Worm (Caenorhabditis elegans) whole organism, mixed stage, embryonic: ENCODE results near the gene fbxa-59.
A peak's percentile ranks its signal among the peaks of the same experiment; 100 is the strongest.

Source experiments
- bed-3 ChIP-seq: fragments of 200-800 bp; sonication (Bioruptor generic); optimal IDR thresholded peaks from 3 replicates; lab custom pipeline; 2018; ENCODE audit warnings: mild to moderate bottlenecking, missing genetic modification characterization, moderate library complexity, missing compliant biosample characterization
- blmp-1 ChIP-seq: fragments of 150-350 bp; optimal IDR thresholded peaks from 2 replicates; lab custom pipeline; 2014; ENCODE audit warnings: missing biosample characterization, missing genetic modification characterization
- ceh-39 ChIP-seq: fragments of 150-350 bp; optimal IDR thresholded peaks from 2 replicates; lab custom pipeline; 2014; ENCODE audit warnings: missing biosample characterization, missing genetic modification characterization
- ceh-43 ChIP-seq: fragments of 200-800 bp; sonication (Bioruptor generic); optimal IDR thresholded peaks from 2 replicates; lab custom pipeline; 2018; ENCODE audit warnings: mild to moderate bottlenecking, missing genetic modification characterization, moderate library complexity, missing compliant biosample characterization
- ceh-83 ChIP-seq: fragments of 200-800 bp; sonication (Bioruptor generic); optimal IDR thresholded peaks from 2 replicates; lab custom pipeline; 2018; ENCODE audit warnings: mild to moderate bottlenecking, missing genetic modification characterization, missing compliant biosample characterization
- ces-1 ChIP-seq: fragments of 150-350 bp; optimal IDR thresholded peaks from 2 replicates; lab custom pipeline; 2014; ENCODE audit warnings: missing biosample characterization, missing genetic modification reagents, missing genetic modification characterization
- elt-1 ChIP-seq: sonication (generic microtip); optimal IDR thresholded peaks from 2 replicates; lab custom pipeline; 2017; ENCODE audit warnings: missing genetic modification characterization, mild to moderate bottlenecking, missing compliant biosample characterization, antibody characterized with exemption, moderate library complexity, borderline replicate concordance; ENCODE audit not compliant: insufficient read depth
- elt-3 ChIP-seq: fragments of 150-350 bp; optimal IDR thresholded peaks from 2 replicates; lab custom pipeline; 2014; ENCODE audit warnings: missing biosample characterization, missing genetic modification characterization
- flh-1 ChIP-seq: fragments of 200-800 bp; sonication (Bioruptor generic); optimal IDR thresholded peaks from 2 replicates; lab custom pipeline; 2018; ENCODE audit warnings: mild to moderate bottlenecking, missing genetic modification characterization, moderate library complexity, missing compliant biosample characterization
- ham-2 ChIP-seq: fragments of 200-800 bp; sonication (Bioruptor generic); optimal IDR thresholded peaks from 2 replicates; lab custom pipeline; 2018; ENCODE audit warnings: mild to moderate bottlenecking, missing genetic modification characterization, missing compliant biosample characterization
- hlh-1 ChIP-seq: fragments of 150-350 bp; optimal IDR thresholded peaks from 2 replicates; lab custom pipeline; 2014; ENCODE audit warnings: missing biosample characterization, missing genetic modification reagents, missing genetic modification characterization
- lin-13 ChIP-seq: fragments of 150-350 bp; optimal IDR thresholded peaks from 2 replicates; lab custom pipeline; 2014; ENCODE audit warnings: missing biosample characterization, missing genetic modification characterization
- lsy-2 ChIP-seq: fragments of 150-350 bp; optimal IDR thresholded peaks from 2 replicates; lab custom pipeline; 2014; ENCODE audit warnings: missing biosample characterization, missing genetic modification characterization
- mab-5 ChIP-seq: fragments of 150-350 bp; optimal IDR thresholded peaks from 2 replicates; lab custom pipeline; 2014; ENCODE audit warnings: missing biosample characterization, missing genetic modification characterization
- mep-1 ChIP-seq: fragments of 150-350 bp; optimal IDR thresholded peaks from 2 replicates; lab custom pipeline; 2017; ENCODE audit warnings: missing biosample characterization, missing genetic modification reagents, missing genetic modification characterization, inconsistent platforms
- mls-2 ChIP-seq: sonication (generic microtip); optimal IDR thresholded peaks from 2 replicates; lab custom pipeline; 2016; ENCODE audit warnings: mild to moderate bottlenecking, missing genetic modification characterization, moderate library complexity, missing compliant biosample characterization
- nhr-12 ChIP-seq: fragments of 150-350 bp; optimal IDR thresholded peaks from 2 replicates; lab custom pipeline; 2014; ENCODE audit warnings: missing biosample characterization, missing genetic modification characterization
- nhr-2 ChIP-seq: fragments of 150-350 bp; optimal IDR thresholded peaks from 2 replicates; lab custom pipeline; 2014; ENCODE audit warnings: missing biosample characterization, missing genetic modification characterization
- nhr-237 ChIP-seq: fragments of 150-350 bp; optimal IDR thresholded peaks from 2 replicates; lab custom pipeline; 2014; ENCODE audit warnings: missing biosample characterization, missing genetic modification characterization
- nhr-76 ChIP-seq: sonication (generic microtip); optimal IDR thresholded peaks from 2 replicates; lab custom pipeline; 2017; ENCODE audit warnings: missing biosample characterization, missing genetic modification characterization
- pha-4 ChIP-seq: fragments of 150-350 bp; optimal IDR thresholded peaks from 2 replicates; lab custom pipeline; 2018; ENCODE audit warnings: missing biosample characterization, missing genetic modification reagents, missing genetic modification characterization
- sem-2 ChIP-seq: fragments of 200-800 bp; sonication (Bioruptor generic); optimal IDR thresholded peaks from 2 replicates; lab custom pipeline; 2018; ENCODE audit warnings: mild to moderate bottlenecking, missing genetic modification characterization, missing compliant biosample characterization
- snpc-4 ChIP-seq: fragments of 150-350 bp; optimal IDR thresholded peaks from 2 replicates; lab custom pipeline; 2014; ENCODE audit warnings: missing biosample characterization, missing genetic modification characterization
- sptf-1 ChIP-seq: sonication (generic microtip); optimal IDR thresholded peaks from 2 replicates; lab custom pipeline; 2017; ENCODE audit warnings: mild to moderate bottlenecking, missing genetic modification characterization, moderate library complexity, missing compliant biosample characterization
- tbx-8 ChIP-seq: fragments of 200-800 bp; sonication (Bioruptor generic); optimal IDR thresholded peaks from 2 replicates; lab custom pipeline; 2018; ENCODE audit warnings: mild to moderate bottlenecking, missing genetic modification characterization, moderate library complexity, missing compliant biosample characterization
- unc-120 ChIP-seq: sonication (generic microtip); optimal IDR thresholded peaks from 2 replicates; lab custom pipeline; 2017; ENCODE audit warnings: missing genetic modification characterization, missing compliant biosample characterization; ENCODE audit not compliant: poor library complexity, severe bottlenecking
- unc-62 ChIP-seq: fragments of 150-350 bp; optimal IDR thresholded peaks from 2 replicates; lab custom pipeline; 2014; ENCODE audit warnings: missing biosample characterization, missing genetic modification reagents, missing genetic modification characterization
- zip-8 ChIP-seq: fragments of 150-350 bp; optimal IDR thresholded peaks from 2 replicates; lab custom pipeline; 2014; ENCODE audit warnings: missing biosample characterization, missing genetic modification characterization
- ztf-11 ChIP-seq: fragments of 150-350 bp; optimal IDR thresholded peaks from 2 replicates; lab custom pipeline; 2014; ENCODE audit warnings: missing biosample characterization, missing genetic modification characterization

Gene fbxa-59

ce11 chrIII:943426-943927 lies at the start of gene fbxa-59:
Gene fbxa-59, minus strand, starts transcription at chrIII:943476.
- TF ChIP-seq nhr-237 (no peak), mep-1 (tag; lab: Kevin White, UChicago) (no peak), unc-62 (GFP tag; lab: Kevin White, UChicago) (no peak), lsy-2 (tag; lab: Kevin White, UChicago) (no peak), nhr-76 (no peak), nhr-2 (tag; lab: Kevin White, UChicago) (no peak), ceh-83 (no peak), pha-4 (no peak), elt-3 (no peak), ztf-11 (no peak), blmp-1 (no peak), hlh-1 (tag; lab: Kevin White, UChicago) (no peak), sem-2 (GFP tag; lab: Kevin White, UChicago) (no peak), unc-120 (tag; lab: Kevin White, UChicago) (no peak), mls-2 (no peak), flh-1 (GFP tag; lab: Kevin White, UChicago) (no peak), ces-1 (no peak), ceh-39 (tag; lab: Kevin White, UChicago) (no peak), sptf-1 (tag; lab: Kevin White, UChicago) (no peak)

ce11 chrIII:991581-991980 lies 48.3 kb upstream of the fbxa-59 start, which contains the start of gene trp-2:
Gene trp-2, plus strand, starts transcription at chrIII:991881.
- TF ChIP-seq elt-3 = no peak
- no peak for TF ChIP-seq nhr-76
- TF ChIP-seq ceh-83 = no peak
- no peak for TF ChIP-seq zip-8 (tag; lab: Kevin White, UChicago)
- no peak for TF ChIP-seq lsy-2 (tag; lab: Kevin White, UChicago)
- TF ChIP-seq nhr-237 = no peak
- no peak for TF ChIP-seq unc-62 (GFP tag; lab: Kevin White, UChicago)

ce11 chrIII:989558-989957 lies 46.3 kb upstream of the fbxa-59 start:
- TF ChIP-seq ces-1 (peak; percentile 83), ham-2 (no peak)

ce11 chrIII:982961-983360 lies 39.7 kb upstream of the fbxa-59 start, which contains the start of gene tbc-10:
Gene tbc-10, plus strand, starts transcription at chrIII:983261.
- TF ChIP-seq ces-1 (no peak), elt-3 (no peak)
- TF ChIP-seq, all 35 proteins: peak for 0

- peak; percentile 50 for TF ChIP-seq pha-4
- no peak for TF ChIP-seq blmp-1
- TF ChIP-seq lin-13 = peak; percentile 12
- TF ChIP-seq ces-1 = peak; percentile 69
- peak; percentile 64 for TF ChIP-seq unc-62 (GFP tag; lab: Kevin White, UChicago)
- no peak for TF ChIP-seq nhr-76
- no peak for TF ChIP-seq ceh-39 (tag; lab: Kevin White, UChicago)
- TF ChIP-seq hlh-1 (tag; lab: Kevin White, UChicago) = peak; percentile 26
- TF ChIP-seq elt-3 = peak; percentile 4
- TF ChIP-seq nhr-237 = peak; percentile 47
- TF ChIP-seq sem-2 (GFP tag; lab: Kevin White, UChicago) = no peak
Measured at ce11 chrIII:981960-982359, 38.7 kb upstream of the fbxa-59 start.

- TF ChIP-seq mls-2 (no peak), ham-2 (no peak), snpc-4 (tag; lab: Kevin White, UChicago) (no peak), elt-1 (tag; lab: Kevin White, UChicago) (no peak), mep-1 (tag; lab: Kevin White, UChicago) (no peak), nhr-237 (no peak), sptf-1 (tag; lab: Kevin White, UChicago) (no peak), bed-3 (GFP tag; lab: Kevin White, UChicago) (no peak), nhr-12 (no peak), lsy-2 (tag; lab: Kevin White, UChicago) (no peak), mab-5 (tag; lab: Kevin White, UChicago) (no peak)
Measured at ce11 chrIII:978889-979288, 35.6 kb upstream of the fbxa-59 start.

- TF ChIP-seq elt-1 (tag; lab: Kevin White, UChicago) = no peak
- no peak for TF ChIP-seq nhr-237
- TF ChIP-seq bed-3 (GFP tag; lab: Kevin White, UChicago) = no peak
- no peak for TF ChIP-seq nhr-2 (tag; lab: Kevin White, UChicago)
- TF ChIP-seq ceh-43 (GFP tag; lab: Kevin White, UChicago) = no peak
- TF ChIP-seq lsy-2 (tag; lab: Kevin White, UChicago) = no peak
- no peak for TF ChIP-seq ztf-11
- no peak for TF ChIP-seq lin-13
- TF ChIP-seq snpc-4 (tag; lab: Kevin White, UChicago) = no peak
- no peak for TF ChIP-seq sptf-1 (tag; lab: Kevin White, UChicago)
- no peak for TF ChIP-seq sem-2 (GFP tag; lab: Kevin White, UChicago)
- no peak for TF ChIP-seq mep-1 (tag; lab: Kevin White, UChicago)
- TF ChIP-seq flh-1 (GFP tag; lab: Kevin White, UChicago) = no peak
- no peak for TF ChIP-seq tbx-8 (GFP tag; lab: Kevin White, UChicago)
- no peak for TF ChIP-seq elt-3
- TF ChIP-seq unc-62 (GFP tag; lab: Kevin White, UChicago) = no peak
Measured at ce11 chrIII:970928-971327, 27.7 kb upstream of the fbxa-59 start.
